Fruit fly (Drosophila melanogaster) whole organism: ENCODE measurements around the gene ftz-f1.

Source experiments
- EcR ChIP-seq, 2 experiments: fragments of >200 bp; optimal IDR thresholded peaks; 2 replicates each; lab custom pipeline; 2017; ENCODE audit warnings: missing biosample characterization in 2 of 2, missing genetic modification characterization in 2 of 2, missing genetic modification reagents in 2 of 2
- pan ChIP-seq: fragments of >200 bp; optimal IDR thresholded peaks from 2 replicates; lab custom pipeline; 2017
- psq ChIP-seq: fragments of >200 bp; optimal IDR thresholded peaks from 2 replicates; lab custom pipeline; 2017

DNA sequence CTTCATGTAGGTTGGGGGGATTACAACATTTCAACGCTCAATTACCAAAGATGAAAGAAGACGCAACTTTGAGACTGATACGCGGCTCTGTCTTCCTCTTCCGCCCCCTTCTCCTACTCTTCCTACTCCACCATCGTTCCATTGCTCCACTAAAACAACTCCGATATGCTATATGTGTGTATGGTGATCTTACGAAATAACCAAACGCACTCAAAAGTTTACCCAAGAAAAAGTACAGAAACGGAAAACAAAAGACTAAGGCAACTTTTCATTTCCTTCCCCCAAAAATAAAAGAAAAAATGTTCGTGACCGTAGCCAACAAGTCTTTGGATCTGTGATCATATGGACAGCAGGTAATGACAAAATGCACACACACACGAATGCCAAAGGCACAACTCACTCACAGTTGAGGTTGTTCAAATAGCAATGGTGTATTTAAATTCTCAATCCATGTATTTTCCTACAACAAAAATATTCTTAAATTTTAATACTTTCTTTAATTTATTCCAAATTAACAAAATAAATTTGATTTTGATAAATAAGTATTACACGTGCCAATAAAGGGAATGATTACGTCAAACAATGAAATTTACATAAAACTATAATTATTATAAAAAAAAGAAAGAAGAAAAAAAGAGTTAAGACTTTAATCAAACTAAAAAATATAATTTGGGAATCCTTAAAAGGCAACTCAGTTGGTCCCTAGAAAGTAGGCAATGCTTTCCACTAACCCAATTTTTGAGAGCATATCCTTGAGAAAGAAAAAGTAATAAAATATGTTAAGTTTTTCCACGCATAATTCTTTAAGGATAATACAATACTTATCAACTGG is 32.9 kb downstream of the ftz-f1 start:
- TF ChIP-seq pan (no peak), psq (lab: Kevin White, UChicago) (no peak), EcR (GFP tag; optimal IDR thresholded peaks at IDR 0.05; lab: Kevin White, UChicago) (no peak)
